Worm (Caenorhabditis elegans): ENCODE measurements around the gene snf-7.

snf-7 gene

ce11 chrIII:12978473-12979174 is 26.6 kb upstream of the snf-7 start, which contains the start of the genes ubq-2 and frg-1 (continued):
- TF ChIP-seq ceh-28 (tag; optimal IDR thresholded peaks at IDR 0.05) (peak; percentile 68), nhr-11 (tag; optimal IDR thresholded peaks at IDR 0.05) (peak; percentile 53), egl-27 (tag; optimal IDR thresholded peaks at IDR 0.05) (no peak), pqm-1 (tag; optimal IDR thresholded peaks at IDR 0.05) (peak; percentile 67), fkh-2 (tag; optimal IDR thresholded peaks at IDR 0.05) (no peak)

DNA sequence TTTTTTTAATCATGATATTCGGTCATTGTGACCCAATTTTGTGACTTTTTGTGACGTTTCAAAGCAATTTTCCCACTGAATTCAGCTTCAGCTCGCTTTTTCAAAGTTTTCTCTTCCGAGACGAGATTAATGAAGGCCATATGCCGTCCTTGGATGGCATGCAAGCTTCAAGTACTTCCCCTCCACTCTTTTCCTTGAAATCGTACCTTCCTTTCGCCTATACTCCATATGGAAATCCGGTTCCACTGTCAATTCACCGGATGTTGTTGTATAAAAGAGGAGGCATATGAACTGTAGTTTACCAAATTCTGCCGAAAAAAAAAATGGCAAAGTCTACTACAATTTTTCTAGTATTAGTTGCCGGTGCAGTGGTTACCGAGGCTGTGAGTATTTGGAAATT is 24.5 kb upstream of the snf-7 start, which contains the start of gene ZK1010.4:
TSS of gene ZK1010.4 (plus strand) at position 301 of the 400 bp plus-strand sequence.
- TF ChIP-seq nhr-25 (tag; optimal IDR thresholded peaks at IDR 0.05) (no peak), elt-1 (tag; optimal IDR thresholded peaks at IDR 0.05) (no peak), skn-1 (tag; optimal IDR thresholded peaks at IDR 0.05) (no peak), elt-2 (tag; optimal IDR thresholded peaks at IDR 0.05) (no peak), mdl-1 (tag; optimal IDR thresholded peaks at IDR 0.05) (no peak), egl-27 (tag; optimal IDR thresholded peaks at IDR 0.05) (no peak), aly-2 (tag; optimal IDR thresholded peaks at IDR 0.05) (no peak), unc-62 (GFP tag; optimal IDR thresholded peaks at IDR 0.05) (no peak), nhr-12 (tag; optimal IDR thresholded peaks at IDR 0.05) (no peak), ZK546.5 (tag; optimal IDR thresholded peaks at IDR 0.05) (no peak), ceh-82 (tag; optimal IDR thresholded peaks at IDR 0.05) (no peak), mml-1 (tag; optimal IDR thresholded peaks at IDR 0.05) (no peak), elt-3 (tag; optimal IDR thresholded peaks at IDR 0.05) (no peak), nfya-1 (tag; optimal IDR thresholded peaks at IDR 0.05; ENCODE audit: insufficient read depth) (no peak), nhr-67 (tag; optimal IDR thresholded peaks at IDR 0.05) (no peak)

DNA sequence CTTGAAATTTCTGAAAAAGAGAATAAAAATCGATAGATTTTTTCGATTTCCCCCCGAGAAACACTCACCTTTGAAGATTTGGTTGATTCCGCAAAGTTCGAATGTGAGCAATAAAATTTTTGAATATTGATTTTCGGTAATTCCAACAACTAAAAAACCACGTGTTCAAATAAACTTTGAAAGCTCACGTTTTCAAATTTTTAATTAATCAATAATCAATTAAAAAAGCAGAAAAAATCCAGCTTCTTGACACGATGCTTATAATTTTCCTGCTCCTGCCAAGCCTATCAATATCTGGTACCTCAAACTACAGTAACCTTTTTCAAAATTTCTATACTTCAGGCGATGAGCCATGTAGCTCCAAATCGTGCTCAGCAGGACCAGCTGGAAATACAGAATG is 17.8 kb upstream of the snf-7 start, which contains the start of gene ZK1010.5:
TSS of gene ZK1010.5 (minus strand) at position 101 of the 400 bp plus-strand sequence.
- TF ChIP-seq jun-1 (tag; optimal IDR thresholded peaks at IDR 0.05) (no peak), elt-3 (tag; optimal IDR thresholded peaks at IDR 0.05) (no peak), mml-1 (tag; optimal IDR thresholded peaks at IDR 0.05) (no peak), pha-4 (tag; optimal IDR thresholded peaks at IDR 0.05) (no peak), fos-1 (tag; optimal IDR thresholded peaks at IDR 0.05) (no peak), unc-62 (GFP tag; optimal IDR thresholded peaks at IDR 0.05) (no peak), nfya-1 (tag; optimal IDR thresholded peaks at IDR 0.05; ENCODE audit: insufficient read depth) (no peak)

- no peak for TF ChIP-seq elt-2 (tag; optimal IDR thresholded peaks at IDR 0.05)
- no peak for TF ChIP-seq nhr-28 (tag; optimal IDR thresholded peaks at IDR 0.05)
- TF ChIP-seq ceh-82 (tag; optimal IDR thresholded peaks at IDR 0.05) = no peak
- TF ChIP-seq lin-15B (tag; optimal IDR thresholded peaks at IDR 0.05) = no peak
- TF ChIP-seq fos-1 (tag; optimal IDR thresholded peaks at IDR 0.05) = no peak
- TF ChIP-seq nhr-77 (tag; optimal IDR thresholded peaks at IDR 0.05) = no peak
- TF ChIP-seq lin-39 (tag; optimal IDR thresholded peaks at IDR 0.05) = no peak
Observed at ce11 chrIII:12990997-12991396, 14.3 kb upstream of the snf-7 start, which contains the start of gene ZK1010.12. ZK1010.12 (plus strand) TSS chrIII:12991297.

ce11 chrIII:12993055-12993454 is 12.2 kb upstream of the snf-7 start:
- TF ChIP-seq fos-1 (tag; optimal IDR thresholded peaks at IDR 0.05) = no peak
- TF ChIP-seq elt-3 (tag; optimal IDR thresholded peaks at IDR 0.05) = no peak
- TF ChIP-seq mdl-1 (tag; optimal IDR thresholded peaks at IDR 0.05) = no peak
- TF ChIP-seq eor-1 (tag; optimal IDR thresholded peaks at IDR 0.05) = no peak

- no peak for TF ChIP-seq lin-39 (tag; optimal IDR thresholded peaks at IDR 0.05)
- TF ChIP-seq jun-1 (tag; optimal IDR thresholded peaks at IDR 0.05) = no peak
- no peak for TF ChIP-seq elt-2 (tag; optimal IDR thresholded peaks at IDR 0.05)
- TF ChIP-seq snpc-4 (tag; optimal IDR thresholded peaks at IDR 0.05) = no peak
- TF ChIP-seq ceh-82 (tag; optimal IDR thresholded peaks at IDR 0.05) = no peak
- TF ChIP-seq nhr-23 (tag; optimal IDR thresholded peaks at IDR 0.05) = no peak
- TF ChIP-seq unc-39 (tag; optimal IDR thresholded peaks at IDR 0.05) = no peak
Observed at ce11 chrIII:12993607-12994006, 11.7 kb upstream of the snf-7 start, which contains the start of gene col-97. col-97 (minus strand) TSS chrIII:12993707.
